Fruit fly (Drosophila melanogaster): Measurements from ENCODE around the gene PIG-Wb.

dm6 chr3L:1692859-1693258 lies 45.0 kb downstream of the PIG-Wb start:
- TF ChIP-seq Met (GFP tag; optimal IDR thresholded peaks at IDR 0.05) (no peak), CG16779 (tag; optimal IDR thresholded peaks at IDR 0.05) (no peak), CG6163 (GFP tag; IDR thresholded peaks at IDR 0.05) (peak; percentile 35; the same call in 1 of the 3 replicates), CG34406 (GFP tag; optimal IDR thresholded peaks at IDR 0.05) (no peak), OdsH (GFP tag; optimal IDR thresholded peaks at IDR 0.05) (no peak), CG6854 (GFP tag; optimal IDR thresholded peaks at IDR 0.05) (no peak), net (GFP tag; optimal IDR thresholded peaks at IDR 0.05) (no peak), cyc (GFP tag; optimal IDR thresholded peaks at IDR 0.05) (peak; percentile 23), Gug (GFP tag; IDR thresholded peaks at IDR 0.05) (no peak), vri (GFP tag; optimal IDR thresholded peaks at IDR 0.05) (no peak), Blimp-1 (GFP tag; optimal IDR thresholded peaks at IDR 0.05) (no peak), CG3032 (tag; optimal IDR thresholded peaks at IDR 0.05) (peak; percentile 48), CG10631 (GFP tag; optimal IDR thresholded peaks at IDR 0.05) (peak; percentile 17), Lpt (GFP tag; optimal IDR thresholded peaks at IDR 0.05) (no peak)
